Worm (Caenorhabditis elegans): Measurements from ENCODE around the gene Y47D3A.13.

- no peak for TF ChIP-seq fos-1 (tag; optimal IDR thresholded peaks at IDR 0.05)
- no peak for TF ChIP-seq R02D3.7 (tag; optimal IDR thresholded peaks at IDR 0.05)
- no peak for TF ChIP-seq ceh-16 (tag; optimal IDR thresholded peaks at IDR 0.05)
- no peak for TF ChIP-seq nhr-23 (tag; optimal IDR thresholded peaks at IDR 0.05)
- TF ChIP-seq zag-1 (tag; optimal IDR thresholded peaks at IDR 0.05): no peak
- TF ChIP-seq ama-1 (optimal IDR thresholded peaks at IDR 0.05): no peak
- no peak for TF ChIP-seq lin-39 (tag; optimal IDR thresholded peaks at IDR 0.05)
- no peak for TF ChIP-seq mab-5 (tag; optimal IDR thresholded peaks at IDR 0.05)
- TF ChIP-seq ztf-4 (tag; optimal IDR thresholded peaks at IDR 0.05): no peak
Measured at ce11 chrIII:11270795-11271194, 46.9 kb upstream of the Y47D3A.13 start, which contains the start of gene obr-1.

All from whole organism, L2 larva.